Worm (Caenorhabditis elegans) whole organism, dauer: ENCODE measurements around the gene C07G3.8.

Experiments
- unc-62 ChIP-seq: sonication (generic microtip); optimal IDR thresholded peaks from 2 replicates; lab custom pipeline; 2017; ENCODE audit warnings: missing biosample characterization, missing genetic modification reagents, missing genetic modification characterization

The C07G3.8 gene

DNA sequence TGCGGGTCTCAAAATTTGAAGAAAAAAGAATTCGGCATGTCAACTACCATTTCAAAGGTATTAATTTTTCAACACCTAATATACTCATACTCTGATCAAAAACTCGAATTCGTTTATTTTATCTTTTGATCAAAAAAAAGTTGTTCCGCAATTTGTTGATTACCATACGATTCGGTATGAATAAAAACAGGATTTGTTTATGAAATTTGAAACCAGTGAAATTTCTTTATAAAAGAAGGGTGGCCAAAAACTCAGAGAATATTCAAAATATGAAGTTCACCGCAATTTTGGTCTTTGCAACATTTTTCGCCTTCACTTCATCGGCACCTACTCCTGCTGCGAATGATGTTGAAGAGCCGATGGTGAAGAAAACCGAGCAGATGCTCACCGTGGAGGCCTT is at the start of gene C07G3.8, which contains the start of gene C07G3.10:
TSS of gene C07G3.8 (minus strand) at position 101 of the 400 bp plus-strand sequence.
TSS of gene C07G3.10 (plus strand) at position 270 of the 400 bp plus-strand sequence.
- no peak for TF ChIP-seq unc-62 (GFP tag; lab: Kevin White, UChicago)

DNA sequence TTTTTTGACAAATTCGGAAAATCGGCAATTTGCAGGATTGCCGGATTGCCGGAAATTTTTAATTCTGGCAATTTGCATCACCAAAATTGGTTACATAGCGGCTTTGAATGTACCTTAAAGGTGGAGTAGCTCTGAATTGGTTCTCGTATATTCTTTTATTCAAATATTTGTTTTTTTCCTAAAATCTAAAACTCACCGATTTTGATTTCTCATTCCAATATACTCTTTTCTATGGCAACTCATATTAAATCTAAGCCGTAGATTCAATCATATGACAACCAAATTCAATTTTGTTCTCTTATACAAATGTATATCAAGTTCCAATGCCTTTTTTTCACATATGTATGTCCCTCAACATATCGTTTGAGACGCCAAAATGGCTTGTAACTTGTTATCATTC is 47.6 kb upstream of the C07G3.8 start, which contains the start of gene sri-21:
TSS of gene sri-21 (plus strand) at position 301 of the 400 bp plus-strand sequence.
- TF ChIP-seq unc-62 (GFP tag; lab: Kevin White, UChicago), result no peak

DNA sequence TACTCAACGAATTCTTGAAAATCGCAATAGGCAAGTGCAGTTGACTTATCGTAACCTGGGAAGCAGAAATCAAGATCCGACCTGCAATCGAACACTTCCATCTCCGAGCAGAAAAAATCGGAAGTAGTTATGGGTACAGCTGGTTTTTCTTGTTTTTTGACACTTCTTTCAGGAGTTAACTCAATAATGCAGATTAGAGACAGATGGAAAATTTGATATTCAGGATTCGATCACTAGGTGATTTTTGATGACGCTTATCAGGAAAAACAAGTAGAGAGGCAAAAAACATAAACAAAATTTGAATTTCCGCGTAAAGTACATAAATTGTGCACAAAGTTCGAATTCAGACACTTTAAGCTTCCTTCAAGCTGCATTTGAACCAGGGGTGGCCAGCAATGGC is 46.9 kb upstream of the C07G3.8 start, which contains the start of gene srw-130:
TSS of gene srw-130 (minus strand) at position 101 of the 400 bp plus-strand sequence.
- no peak for TF ChIP-seq unc-62 (GFP tag; lab: Kevin White, UChicago)

DNA sequence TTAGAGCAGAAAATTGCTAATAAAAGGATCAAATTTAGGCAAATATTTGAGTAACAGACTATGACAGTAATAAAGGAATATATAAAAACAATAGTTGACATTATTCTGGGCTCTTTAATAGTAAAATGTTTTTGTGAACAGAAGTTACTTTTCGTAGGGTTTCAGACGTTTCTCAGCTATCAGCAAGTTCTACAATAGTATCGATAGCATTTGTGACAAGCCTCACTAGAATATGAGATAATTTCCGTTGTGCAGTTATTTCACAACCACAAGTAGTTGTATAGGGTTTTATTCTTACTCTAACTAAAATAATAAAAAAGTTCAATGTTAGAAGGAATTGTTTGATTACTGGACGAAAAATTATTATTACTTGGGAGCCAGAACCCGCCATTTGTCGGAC is 44.6 kb upstream of the C07G3.8 start, which contains the start of gene srbc-68:
TSS of gene srbc-68 (minus strand) at position 101 of the 400 bp plus-strand sequence.
- no peak for TF ChIP-seq unc-62 (GFP tag; lab: Kevin White, UChicago)

DNA sequence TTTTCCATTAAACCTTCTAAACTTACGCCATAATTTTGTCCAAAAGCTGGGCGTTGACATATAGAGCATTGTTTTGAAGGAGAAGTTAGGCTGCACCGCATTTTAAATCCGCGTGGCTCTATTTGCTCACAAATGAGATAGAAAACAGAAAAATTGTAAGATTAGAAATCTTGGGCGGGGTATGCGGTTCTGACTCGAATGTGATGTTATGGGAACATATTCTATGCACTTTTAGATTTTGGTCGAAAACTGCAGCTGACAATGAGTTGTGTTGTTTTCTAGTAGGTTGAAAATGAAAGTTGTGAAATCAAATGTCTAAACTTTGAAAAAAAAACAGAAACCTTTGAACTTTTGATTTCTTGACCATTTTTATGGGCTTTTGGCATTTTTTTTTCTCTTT is 41.4 kb upstream of the C07G3.8 start, which contains the start of gene nhr-222:
TSS of gene nhr-222 (minus strand) at position 101 of the 400 bp plus-strand sequence.
- no peak for TF ChIP-seq unc-62 (GFP tag; lab: Kevin White, UChicago)

DNA sequence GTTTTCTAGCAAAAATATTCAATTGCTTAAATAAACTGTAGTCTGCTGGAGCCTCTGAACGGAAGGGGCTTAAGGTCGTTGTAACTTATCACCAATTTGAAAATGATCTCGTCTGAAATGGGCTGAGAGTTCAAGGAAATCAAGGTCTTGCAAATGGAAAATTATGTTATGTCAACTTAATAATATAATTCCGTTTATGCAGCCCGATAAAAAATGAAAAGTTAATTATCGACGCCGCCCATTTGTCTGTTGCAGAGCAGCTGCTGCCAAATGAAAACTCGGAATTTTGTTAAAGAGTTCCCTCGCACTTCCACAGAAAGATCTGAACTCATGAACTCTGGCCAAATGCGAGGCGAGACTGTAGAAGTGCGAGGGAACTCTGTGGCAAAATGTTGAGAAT is 39.2 kb upstream of the C07G3.8 start, which contains the start of gene srbc-67:
TSS of gene srbc-67 (minus strand) at position 101 of the 400 bp plus-strand sequence.
- TF ChIP-seq unc-62 (GFP tag; lab: Kevin White, UChicago), result no peak

DNA sequence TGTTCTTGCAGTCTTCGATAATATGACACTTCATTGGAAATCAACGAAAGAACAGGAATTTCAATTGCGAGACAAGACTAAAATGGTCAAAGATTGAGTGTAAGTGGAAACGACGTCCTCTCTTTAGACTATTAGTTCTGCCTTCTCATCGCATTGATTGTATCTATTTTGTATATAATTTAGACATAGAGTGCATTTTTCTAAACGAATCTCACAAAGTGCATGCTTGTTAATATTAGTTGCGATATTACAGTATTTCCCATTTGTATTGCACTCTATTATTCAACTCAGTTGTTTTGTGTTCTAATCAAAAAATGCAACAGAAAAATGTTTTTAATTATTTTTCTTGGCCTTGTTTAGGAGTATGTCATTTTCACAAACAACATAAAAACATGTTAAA is 36.4 kb upstream of the C07G3.8 start, which contains the start of gene nhr-93:
TSS of gene nhr-93 (minus strand) at position 101 of the 400 bp plus-strand sequence.
- no peak for TF ChIP-seq unc-62 (GFP tag; lab: Kevin White, UChicago)

DNA sequence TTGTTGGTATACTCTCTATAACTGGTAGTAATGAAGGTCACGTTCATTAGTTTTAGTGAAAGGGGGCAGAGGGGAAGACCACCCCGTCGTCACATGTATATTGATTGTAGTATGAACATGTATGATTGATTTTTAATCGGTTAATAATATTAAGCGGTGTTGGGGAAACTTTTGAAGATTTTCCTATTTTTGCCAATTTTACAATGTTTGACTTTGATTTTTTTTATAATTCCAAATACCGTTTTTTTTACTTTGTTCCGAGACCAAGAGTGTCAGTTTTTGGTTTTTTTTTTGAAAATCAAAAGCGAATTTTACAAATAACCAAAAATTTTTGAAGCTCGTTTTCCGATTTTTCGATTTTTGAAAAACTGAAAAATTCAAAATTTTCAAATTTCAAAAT is 33.3 kb upstream of the C07G3.8 start, which contains the start of gene nhr-221:
TSS of gene nhr-221 (minus strand) at position 101 of the 400 bp plus-strand sequence.
- TF ChIP-seq unc-62 (GFP tag; lab: Kevin White, UChicago), result no peak

DNA sequence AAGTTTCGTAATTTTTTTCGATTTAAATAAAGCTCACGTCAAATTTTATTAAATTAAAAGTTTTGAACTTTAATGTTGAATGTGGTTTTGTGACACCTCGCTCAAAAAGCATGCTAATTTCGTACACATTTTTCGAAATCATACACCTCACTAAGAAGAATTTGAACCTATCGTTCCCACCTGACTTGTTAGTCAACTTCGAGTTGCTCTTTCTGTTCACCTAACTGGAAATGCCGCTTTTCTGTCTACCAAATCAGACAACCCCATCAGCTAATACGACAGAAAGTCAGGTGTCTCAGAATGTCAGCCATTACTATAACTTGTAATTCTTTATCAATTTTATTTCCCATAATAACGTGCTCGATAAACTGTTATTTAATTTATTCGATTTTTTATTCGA is 28.5 kb upstream of the C07G3.8 start, which contains the start of gene srbc-66:
TSS of gene srbc-66 (plus strand) at position 301 of the 400 bp plus-strand sequence.
- no peak for TF ChIP-seq unc-62 (GFP tag; lab: Kevin White, UChicago)

DNA sequence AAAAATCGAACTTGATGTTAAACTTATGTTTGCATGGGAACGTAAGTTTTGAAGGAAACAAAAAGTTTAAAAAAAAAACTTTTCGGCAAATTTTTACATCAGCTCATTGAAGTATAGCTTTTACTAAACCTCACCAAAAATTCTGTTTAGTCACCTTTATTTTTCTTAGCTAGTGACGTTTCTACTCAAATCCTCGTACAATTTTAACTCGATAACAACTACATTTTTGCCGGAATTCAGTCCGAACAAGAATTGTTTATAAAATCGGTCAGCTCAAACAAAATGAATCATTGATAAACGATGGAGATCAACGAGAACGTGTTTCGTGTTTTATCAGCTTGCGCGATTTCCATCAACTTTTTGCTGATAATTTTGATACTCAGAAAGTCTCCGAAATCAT is 24.9 kb upstream of the C07G3.8 start, which contains the start of gene str-260:
TSS of gene str-260 (plus strand) at position 301 of the 400 bp plus-strand sequence.
- TF ChIP-seq unc-62 (GFP tag; lab: Kevin White, UChicago), result no peak

DNA sequence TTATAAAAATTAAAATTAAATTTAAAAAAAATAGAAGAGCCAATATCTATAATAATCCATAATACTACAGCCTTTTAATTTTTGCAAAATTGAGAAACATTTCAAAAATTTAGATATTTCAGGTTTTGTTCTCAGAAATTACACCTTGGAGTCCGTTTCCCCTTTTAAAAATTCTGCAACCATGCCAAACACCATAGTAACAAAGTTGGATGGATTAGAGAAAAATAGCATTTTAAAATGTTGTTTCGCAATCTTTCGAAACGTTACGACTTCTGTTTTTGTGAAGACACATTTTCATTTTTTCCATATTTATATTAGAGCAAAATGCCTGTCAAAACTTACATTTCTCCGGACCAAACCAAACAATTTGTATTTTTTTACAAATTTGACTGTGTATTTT is 23.0 kb upstream of the C07G3.8 start, which contains the start of gene T24A6.7:
TSS of gene T24A6.7 (plus strand) at position 301 of the 400 bp plus-strand sequence.
- no peak for TF ChIP-seq unc-62 (GFP tag; lab: Kevin White, UChicago)

DNA sequence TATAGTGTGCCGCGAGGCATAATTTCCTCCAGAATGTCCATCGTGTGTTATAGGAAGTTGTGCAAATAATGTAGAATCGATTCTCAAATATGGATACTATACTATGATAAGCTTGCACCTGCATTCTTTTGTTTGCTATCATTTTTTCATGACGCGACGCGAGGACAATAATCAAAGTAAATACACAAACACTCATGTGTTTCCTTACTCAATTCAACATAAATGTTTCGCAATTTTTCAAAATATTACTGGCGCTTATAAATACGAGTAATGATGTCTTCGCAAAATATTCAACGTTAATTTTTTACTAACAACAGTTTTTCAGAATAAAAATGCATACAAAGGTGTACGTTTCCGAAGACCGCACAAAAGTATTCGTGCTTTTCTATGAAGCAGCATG is 21.3 kb upstream of the C07G3.8 start, which contains the start of gene irg-1:
TSS of gene irg-1 (plus strand) at position 326 of the 400 bp plus-strand sequence.
- TF ChIP-seq unc-62 (GFP tag; lab: Kevin White, UChicago), result no peak

DNA sequence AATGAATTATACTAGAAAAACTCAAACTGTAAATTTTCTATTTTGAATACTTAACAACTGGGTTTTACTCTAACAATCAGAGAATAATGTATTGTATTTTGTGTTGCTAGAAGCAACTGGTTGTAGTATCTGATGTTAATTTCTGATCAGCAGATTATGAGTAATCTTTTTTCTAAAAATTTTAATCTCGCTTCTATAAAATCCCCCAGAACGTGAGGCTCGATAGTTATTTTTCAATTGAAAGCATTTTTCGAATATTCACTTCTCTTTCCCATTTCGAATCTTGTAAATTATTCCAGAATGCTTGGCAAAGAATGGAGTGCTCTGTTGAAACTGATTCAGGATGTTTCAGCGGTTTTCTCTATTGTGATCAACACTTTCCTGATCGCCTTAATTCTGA is 16.0 kb upstream of the C07G3.8 start, which contains the start of gene str-227:
TSS of gene str-227 (plus strand) at position 301 of the 400 bp plus-strand sequence.
- no peak for TF ChIP-seq unc-62 (GFP tag; lab: Kevin White, UChicago)

DNA sequence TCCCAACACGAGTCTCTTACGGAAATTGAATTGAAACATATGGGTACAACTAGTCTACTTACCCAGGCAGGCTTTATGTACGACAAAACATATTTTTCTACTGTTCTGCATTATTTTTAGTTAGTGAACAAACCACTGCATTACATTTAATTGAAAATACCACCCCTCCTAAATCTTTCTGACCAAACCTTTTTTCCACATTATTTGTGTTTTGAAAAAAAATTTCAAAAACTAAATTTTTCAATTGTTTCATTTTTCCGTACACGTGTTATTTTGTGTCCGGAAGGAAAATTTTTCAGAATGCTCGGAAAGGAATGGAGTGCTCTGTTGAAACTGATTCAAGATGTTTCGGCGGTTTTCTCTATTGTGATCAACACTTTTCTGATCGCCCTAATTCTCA is 10.4 kb upstream of the C07G3.8 start, which contains the start of gene str-226:
TSS of gene str-226 (plus strand) at position 301 of the 400 bp plus-strand sequence.
- no peak for TF ChIP-seq unc-62 (GFP tag; lab: Kevin White, UChicago)

DNA sequence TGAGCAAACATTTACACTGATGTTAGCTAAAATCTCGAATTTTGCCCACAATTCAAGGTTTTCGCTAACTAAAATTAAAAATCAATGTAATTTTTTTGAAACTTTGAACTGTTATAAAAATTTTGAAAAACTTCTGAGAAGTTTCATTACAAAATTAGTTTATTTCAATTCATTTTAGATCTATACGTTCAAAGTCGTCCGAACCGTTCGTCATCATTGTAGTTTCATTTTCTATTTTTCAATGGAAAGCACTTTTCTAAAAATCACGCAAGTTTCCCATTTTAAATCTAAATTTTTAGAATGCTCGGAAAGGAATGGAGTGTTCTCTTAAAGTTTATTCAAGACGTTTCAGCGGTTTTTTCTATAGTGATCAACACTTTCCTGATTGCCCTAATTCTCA is 7.9 kb upstream of the C07G3.8 start, which contains the start of gene str-228:
TSS of gene str-228 (plus strand) at position 301 of the 400 bp plus-strand sequence.
- TF ChIP-seq unc-62 (GFP tag; lab: Kevin White, UChicago), result no peak

DNA sequence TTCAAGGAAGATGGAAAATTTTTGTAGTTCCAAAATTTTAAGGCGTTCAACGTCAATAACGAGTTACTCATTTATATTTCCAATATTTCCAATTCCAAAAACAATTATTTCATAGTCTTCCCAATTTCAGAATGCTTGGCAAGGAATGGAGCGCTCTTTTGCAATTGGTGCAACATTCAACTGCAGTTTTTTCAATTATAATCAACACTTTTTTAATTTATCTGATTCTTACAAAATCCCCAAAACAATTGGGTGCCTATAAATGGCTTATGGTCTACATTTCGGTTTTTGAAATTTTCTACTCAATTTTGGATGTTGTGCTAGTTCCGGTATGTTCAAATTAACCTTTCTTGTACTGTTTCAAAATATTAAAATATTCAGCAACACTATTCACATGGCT is 5.8 kb upstream of the C07G3.8 start, which contains the start of gene str-225:
TSS of gene str-225 (plus strand) at position 132 of the 400 bp plus-strand sequence.
- no peak for TF ChIP-seq unc-62 (GFP tag; lab: Kevin White, UChicago)
